Fruit fly (Drosophila melanogaster) whole organism, embryonic: ENCODE measurements around the gene CG15308.
A peak's percentile ranks its signal among the peaks of the same experiment; 100 is the strongest.

ENCODE experiments used
- Abd-B ChIP-seq: fragments of 200-800 bp; sonication (Bioruptor generic); optimal IDR thresholded peaks from 2 replicates; lab custom pipeline; 2018; ENCODE audit warnings: missing biosample characterization, mild to moderate bottlenecking, missing genetic modification characterization, moderate library complexity
- CG10267 ChIP-seq: fragments of 200-800 bp; sonication (Bioruptor generic); optimal IDR thresholded peaks from 2 replicates; lab custom pipeline; 2018; ENCODE audit warnings: missing biosample characterization, mild to moderate bottlenecking, missing genetic modification characterization, moderate library complexity
- CG10321 ChIP-seq: fragments of 200-800 bp; sonication (Bioruptor generic); IDR thresholded peaks from 2 replicates; pipeline ENCODE4 v1.3.6; 2022; ENCODE audit warnings: missing biosample characterization, missing genetic modification characterization
- CG10366 ChIP-seq: fragments of 200-800 bp; sonication (Bioruptor generic); IDR thresholded peaks from 2 replicates; pipeline ENCODE4 v1.3.6; 2022; ENCODE audit warnings: missing biosample characterization, missing genetic modification characterization
- CG10543 ChIP-seq: fragments of 200-800 bp; sonication (Bioruptor generic); optimal IDR thresholded peaks from 3 replicates; lab custom pipeline; 2017; ENCODE audit warnings: missing biosample characterization, mild to moderate bottlenecking, missing genetic modification characterization, moderate library complexity
- CG11560 ChIP-seq: fragments of 200-800 bp; sonication (Bioruptor generic); IDR thresholded peaks from 3 replicates; pipeline ENCODE4 v1.3.6; 2022; ENCODE audit warnings: missing biosample characterization, missing genetic modification characterization
- CG12155 ChIP-seq: fragments of 200-800 bp; sonication (Bioruptor generic); optimal IDR thresholded peaks from 3 replicates; lab custom pipeline; 2016; ENCODE audit warnings: missing biosample characterization, missing genetic modification characterization
- CG12769 ChIP-seq: fragments of 200-800 bp; sonication (Bioruptor generic); optimal IDR thresholded peaks from 2 replicates; lab custom pipeline; 2019; ENCODE audit warnings: missing biosample characterization, mild to moderate bottlenecking, missing genetic modification characterization, moderate library complexity
- CG14014 ChIP-seq: fragments of 200-800 bp; sonication (Bioruptor generic); IDR thresholded peaks from 2 replicates; pipeline ENCODE4 v1.3.6; 2022; ENCODE audit warnings: missing biosample characterization, missing genetic modification characterization
- CG14710 ChIP-seq: fragments of 200-800 bp; sonication (Bioruptor generic); optimal IDR thresholded peaks from 3 replicates; lab custom pipeline; 2019; ENCODE audit warnings: missing biosample characterization, mild to moderate bottlenecking, missing genetic modification characterization, moderate library complexity
- CG15479 ChIP-seq: fragments of 200-800 bp; sonication (Bioruptor generic); optimal IDR thresholded peaks from 3 replicates; lab custom pipeline; 2019; ENCODE audit warnings: missing biosample characterization, mild to moderate bottlenecking, missing genetic modification characterization, moderate library complexity
- CG16779 ChIP-seq: fragments of 200-800 bp; sonication (Bioruptor generic); IDR thresholded peaks from 2 replicates; pipeline ENCODE4 v1.3.6; 2022; ENCODE audit warnings: missing biosample characterization, missing genetic modification characterization
- CG16813 ChIP-seq: fragments of 200-800 bp; sonication (Bioruptor generic); IDR thresholded peaks from 3 replicates; pipeline ENCODE4 v1.3.6; 2022; ENCODE audit warnings: missing biosample characterization, missing genetic modification characterization; ENCODE audit not compliant: partially characterized antibody
- CG17612 ChIP-seq: fragments of 200-800 bp; sonication (Bioruptor generic); IDR thresholded peaks from 2 replicates; pipeline ENCODE4 v1.3.6; 2022; ENCODE audit warnings: missing biosample characterization, missing genetic modification characterization
- CG17912 ChIP-seq: fragments of 200-800 bp; sonication (Bioruptor generic); optimal IDR thresholded peaks from 2 replicates; lab custom pipeline; 2018; ENCODE audit warnings: missing biosample characterization, mild to moderate bottlenecking, missing genetic modification characterization
- CG18764 ChIP-seq: fragments of 200-800 bp; sonication (Bioruptor generic); optimal IDR thresholded peaks from 3 replicates; lab custom pipeline; 2016; ENCODE audit warnings: missing biosample characterization, missing genetic modification characterization
- CG2120 ChIP-seq: fragments of 200-800 bp; sonication (Bioruptor generic); optimal IDR thresholded peaks from 3 replicates; lab custom pipeline; 2016; ENCODE audit warnings: missing biosample characterization, missing genetic modification characterization
- CG3163 ChIP-seq: fragments of 200-800 bp; sonication (Bioruptor generic); optimal IDR thresholded peaks from 3 replicates; lab custom pipeline; 2016; ENCODE audit warnings: missing biosample characterization, missing genetic modification characterization
- CG4282 ChIP-seq: fragments of 200-800 bp; sonication (Bioruptor generic); optimal IDR thresholded peaks from 2 replicates; lab custom pipeline; 2016; ENCODE audit warnings: missing biosample characterization, missing genetic modification characterization
- CG43689 ChIP-seq: fragments of 200-800 bp; sonication (Bioruptor generic); IDR thresholded peaks from 2 replicates; pipeline ENCODE4 v1.3.6; 2022; ENCODE audit warnings: missing biosample characterization, missing genetic modification characterization
- CG7372 ChIP-seq: fragments of 200-800 bp; sonication (Bioruptor generic); IDR thresholded peaks from 2 replicates; pipeline ENCODE4 v1.3.6; 2022; ENCODE audit warnings: missing biosample characterization, missing genetic modification characterization
- CG9215 ChIP-seq: fragments of 200-800 bp; sonication (Bioruptor generic); IDR thresholded peaks from 2 replicates; pipeline ENCODE4 v1.3.6; 2022; ENCODE audit warnings: missing biosample characterization, missing genetic modification characterization
- CG9817 ChIP-seq: fragments of 200-800 bp; sonication (Bioruptor generic); optimal IDR thresholded peaks from 2 replicates; lab custom pipeline; 2018; ENCODE audit warnings: missing biosample characterization, mild to moderate bottlenecking, missing genetic modification characterization, moderate library complexity
- Chrac-16 ChIP-seq: fragments of 200-800 bp; sonication (Bioruptor generic); optimal IDR thresholded peaks from 3 replicates; lab custom pipeline; 2016; ENCODE audit warnings: missing biosample characterization, missing genetic modification characterization
- Dad ChIP-seq: fragments of 200-800 bp; sonication (Bioruptor generic); optimal IDR thresholded peaks from 3 replicates; lab custom pipeline; 2016; ENCODE audit warnings: missing biosample characterization, missing genetic modification characterization
- Doc2 ChIP-seq: fragments of 200-800 bp; sonication (Bioruptor generic); IDR thresholded peaks from 2 replicates; pipeline ENCODE4 v1.3.6; 2022; ENCODE audit warnings: missing biosample characterization, missing genetic modification characterization
- Dref ChIP-seq: fragments of 200-800 bp; sonication (Bioruptor generic); IDR thresholded peaks from 2 replicates; pipeline ENCODE4 v1.3.6; 2022; ENCODE audit warnings: missing biosample characterization, missing genetic modification characterization
- Fer3 ChIP-seq: fragments of 200-800 bp; sonication (Bioruptor generic); optimal IDR thresholded peaks from 2 replicates; lab custom pipeline; 2018; ENCODE audit warnings: missing biosample characterization, mild to moderate bottlenecking, missing genetic modification characterization, moderate library complexity
- HHEX ChIP-seq: fragments of 200-800 bp; sonication (Bioruptor generic); optimal IDR thresholded peaks from 3 replicates; lab custom pipeline; 2017; ENCODE audit warnings: missing biosample characterization, mild to moderate bottlenecking, missing genetic modification characterization, missing genetic modification reagents
- HLHmδ ChIP-seq: fragments of 200-800 bp; sonication (Bioruptor generic); optimal IDR thresholded peaks from 2 replicates; lab custom pipeline; 2018; ENCODE audit warnings: missing biosample characterization, mild to moderate bottlenecking, missing genetic modification characterization, moderate library complexity
- Hr39 ChIP-seq: fragments of >200 bp; optimal IDR thresholded peaks from 2 replicates; lab custom pipeline; 2017
- Kr ChIP-seq: fragments of 200-800 bp; sonication (Bioruptor generic); optimal IDR thresholded peaks from 2 replicates; lab custom pipeline; 2017; ENCODE audit warnings: missing biosample characterization, mild to moderate bottlenecking, missing genetic modification characterization
- Rx ChIP-seq: fragments of 200-800 bp; sonication (Bioruptor generic); IDR thresholded peaks from 2 replicates; pipeline ENCODE4 v1.3.6; 2022; ENCODE audit warnings: missing biosample characterization, missing genetic modification characterization
- Stat92E ChIP-seq, 3 experiments: fragments of >200 bp in 2 of 3; fragments of 200-800 bp in 1 of 3; sonication (Bioruptor generic) in 1 of 3; optimal IDR thresholded peaks; 2 replicates each; lab custom pipeline; 2017 to 2019; ENCODE audit warnings: missing biosample characterization in 3 of 3, missing genetic modification characterization in 3 of 3, mild to moderate bottlenecking in 1 of 3, moderate library complexity in 1 of 3
- Vsx1 ChIP-seq: fragments of 200-800 bp; sonication (Bioruptor generic); optimal IDR thresholded peaks from 2 replicates; lab custom pipeline; 2017; ENCODE audit warnings: missing biosample characterization, mild to moderate bottlenecking, missing genetic modification characterization, missing genetic modification reagents
- Xbp1 ChIP-seq: fragments of 200-800 bp; sonication (Bioruptor generic); optimal IDR thresholded peaks from 3 replicates; lab custom pipeline; 2016; ENCODE audit warnings: missing biosample characterization, mild to moderate bottlenecking, missing genetic modification characterization
- al ChIP-seq: fragments of 200-800 bp; sonication (Bioruptor generic); IDR thresholded peaks from 2 replicates; pipeline ENCODE4 v1.3.6; 2022; ENCODE audit warnings: missing biosample characterization, missing genetic modification characterization
- cg ChIP-seq: fragments of 200-800 bp; sonication (Bioruptor generic); optimal IDR thresholded peaks from 3 replicates; lab custom pipeline; 2019; ENCODE audit warnings: missing biosample characterization, mild to moderate bottlenecking, missing genetic modification characterization, moderate library complexity
- crc ChIP-seq: fragments of 200-800 bp; sonication (Bioruptor generic); optimal IDR thresholded peaks from 2 replicates; lab custom pipeline; 2016; ENCODE audit warnings: missing biosample characterization, missing genetic modification characterization
- dpn ChIP-seq, 2 experiments: fragments of 200-800 bp; sonication (Bioruptor generic); optimal IDR thresholded peaks; 3 replicates each; lab custom pipeline; 2016; ENCODE audit warnings: missing biosample characterization in 2 of 2, missing genetic modification characterization in 2 of 2
- gt ChIP-seq: fragments of 200-800 bp; sonication (Bioruptor generic); IDR thresholded peaks from 2 replicates; pipeline ENCODE4 v1.3.6; 2022; ENCODE audit warnings: missing biosample characterization, missing genetic modification characterization
- ind ChIP-seq: fragments of 200-800 bp; sonication (Bioruptor generic); optimal IDR thresholded peaks from 3 replicates; lab custom pipeline; 2016; ENCODE audit warnings: missing biosample characterization, missing genetic modification characterization
- jing ChIP-seq: fragments of 200-800 bp; sonication (Bioruptor generic); optimal IDR thresholded peaks from 2 replicates; lab custom pipeline; 2018; ENCODE audit warnings: missing biosample characterization, mild to moderate bottlenecking, missing genetic modification characterization
- nerfin-2 ChIP-seq: fragments of 200-800 bp; sonication (Bioruptor generic); IDR thresholded peaks from 2 replicates; pipeline ENCODE4 v1.3.6; 2022; ENCODE audit warnings: missing biosample characterization, missing genetic modification characterization; ENCODE audit not compliant: partially characterized antibody
- pfk ChIP-seq: fragments of 200-800 bp; sonication (Bioruptor generic); optimal IDR thresholded peaks from 2 replicates; lab custom pipeline; 2018; ENCODE audit warnings: missing biosample characterization, mild to moderate bottlenecking, missing genetic modification characterization, moderate library complexity
- sens ChIP-seq: fragments of 200-800 bp; sonication (Bioruptor generic); peaks from one replicate; lab custom pipeline; 2016; ENCODE audit warnings: missing biosample characterization, missing genetic modification characterization
- tin ChIP-seq: fragments of 200-800 bp; sonication (Bioruptor generic); optimal IDR thresholded peaks from 3 replicates; lab custom pipeline; 2016; ENCODE audit warnings: missing biosample characterization, missing genetic modification characterization
- tna ChIP-seq: fragments of 200-800 bp; sonication (Bioruptor generic); IDR thresholded peaks from 2 replicates; pipeline ENCODE4 v1.3.6; 2022; ENCODE audit warnings: missing biosample characterization, missing genetic modification characterization; ENCODE audit not compliant: partially characterized antibody
- tx ChIP-seq: fragments of 200-800 bp; sonication (Bioruptor generic); optimal IDR thresholded peaks from 2 replicates; lab custom pipeline; 2016; ENCODE audit warnings: missing biosample characterization, missing genetic modification characterization
- unc-4 ChIP-seq: fragments of 200-800 bp; sonication (Bioruptor generic); IDR thresholded peaks from 2 replicates; pipeline ENCODE4 v1.3.6; 2022; ENCODE audit warnings: missing biosample characterization, missing genetic modification characterization; ENCODE audit not compliant: partially characterized antibody

CG15308 gene

DNA sequence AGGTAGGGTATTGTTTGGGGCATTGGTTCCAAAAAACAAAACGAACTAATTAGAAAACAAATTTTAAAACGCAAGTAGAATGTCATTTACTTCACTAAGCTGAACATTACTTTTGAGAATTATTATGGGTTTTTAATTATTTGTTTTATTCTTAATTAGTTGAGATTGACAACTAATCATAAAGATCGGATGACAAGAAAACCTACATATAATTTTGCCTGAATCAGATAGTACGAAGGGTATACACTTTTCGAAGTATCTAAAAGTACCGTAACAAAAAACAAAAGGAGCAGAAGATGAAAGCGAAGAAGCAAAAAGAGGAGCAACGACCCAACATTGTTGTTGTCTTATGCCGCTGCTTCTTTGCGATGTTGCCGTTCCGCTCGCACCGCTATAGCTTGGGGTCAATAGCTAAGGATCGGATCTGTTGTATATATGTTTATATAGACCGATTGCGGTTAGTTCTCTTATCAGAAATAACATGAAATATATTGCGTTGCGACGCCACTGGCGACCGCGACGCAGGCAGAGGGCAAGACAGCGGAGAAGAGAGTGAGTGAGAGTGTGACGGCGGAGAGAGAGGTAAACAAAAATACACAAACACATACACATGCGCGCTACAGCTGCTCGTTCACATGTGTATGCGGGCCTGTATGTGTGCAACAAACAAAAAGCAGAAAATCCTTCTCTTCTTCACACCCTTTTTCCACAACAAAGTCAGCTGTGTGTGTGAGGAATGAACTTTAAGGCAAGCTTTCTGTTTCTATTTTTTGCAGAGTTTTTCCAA lies 7.6 kb downstream of the CG15308 start (continued):
- TF ChIP-seq CG3163 (GFP tag; lab: Kevin White, UChicago), result no peak
- peak; percentile 56 for TF ChIP-seq CG10267
- TF ChIP-seq crc (GFP tag; lab: Kevin White, UChicago), result peak; percentile 33
- TF ChIP-seq HHEX (GFP tag; lab: Kevin White, UChicago), result peak; percentile 61
- TF ChIP-seq CG17612, result no peak
- no peak for TF ChIP-seq CG17912 (GFP tag; lab: Kevin White, UChicago)
- TF ChIP-seq Vsx1 (GFP tag; lab: Kevin White, UChicago), result peak; percentile 18
- no peak for TF ChIP-seq Rx (GFP tag; lab: Robert Waterston, UW)
- TF ChIP-seq CG4282, result no peak
- peak; percentile 57 for TF ChIP-seq ind
- TF ChIP-seq CG14710, result peak; percentile 57
- TF ChIP-seq Stat92E (GFP tag; optimal IDR thresholded peaks at IDR 0.05; lab: Kevin White, UChicago), result no peak
- TF ChIP-seq CG14014 (GFP tag; lab: Robert Waterston, UW), result no peak
- no peak for TF ChIP-seq CG18764 (GFP tag; lab: Kevin White, UChicago)
- peak; percentile 94 for TF ChIP-seq cg (GFP tag; lab: Kevin White, UChicago)
- TF ChIP-seq CG2120 (GFP tag; lab: Kevin White, UChicago), result peak; percentile 83
- TF ChIP-seq Kr (GFP tag; lab: Kevin White, UChicago), result no peak
- TF ChIP-seq CG7372 (GFP tag; lab: Robert Waterston, UW), result no peak
- no peak for TF ChIP-seq CG43689
- no peak for TF ChIP-seq tx (GFP tag; lab: Kevin White, UChicago)
- TF ChIP-seq Doc2, result no peak
- TF ChIP-seq pfk (GFP tag; lab: Kevin White, UChicago), result no peak
- no peak for TF ChIP-seq Dref (GFP tag; lab: Robert Waterston, UW)
- peak; percentile 44 for TF ChIP-seq Abd-B (GFP tag; lab: Kevin White, UChicago)
- peak; percentile 44; the same call in 1 of the 2 replicates for TF ChIP-seq CG10366 (GFP tag; lab: Robert Waterston, UW)
- TF ChIP-seq HLHmδ (GFP tag; lab: Kevin White, UChicago), result peak; percentile 35
- TF ChIP-seq CG9215 (GFP tag; lab: Robert Waterston, UW), result peak; percentile 35; the same call in 1 of the 2 replicates
- TF ChIP-seq nerfin-2 (GFP tag; lab: Robert Waterston, UW), result no peak
- TF ChIP-seq al, result no peak
- TF ChIP-seq CG12769 (tag; lab: Kevin White, UChicago), result no peak
- TF ChIP-seq Xbp1, result peak; percentile 65
- no peak for TF ChIP-seq jing
- no peak for TF ChIP-seq CG10543
- no peak for TF ChIP-seq CG11560 (tag; lab: Robert Waterston, UW)
- peak; percentile 89 for TF ChIP-seq sens
- TF ChIP-seq CG10321, result no peak
- no peak for TF ChIP-seq Hr39 (lab: Kevin White, UChicago)
- no peak for TF ChIP-seq gt
- TF ChIP-seq CG12155 (GFP tag; lab: Kevin White, UChicago), result peak; percentile 32
- no peak for TF ChIP-seq CG15479
- peak; percentile 13 for TF ChIP-seq Chrac-16 (GFP tag; lab: Kevin White, UChicago)
- TF ChIP-seq CG9817, result peak; percentile 57
- peak; percentile 40 for TF ChIP-seq tin (GFP tag; lab: Kevin White, UChicago)
- no peak for TF ChIP-seq CG16779 (GFP tag; lab: Robert Waterston, UW)
- TF ChIP-seq unc-4, result no peak
- TF ChIP-seq Fer3 (tag; lab: Kevin White, UChicago), result peak; percentile 71
- no peak for TF ChIP-seq CG16813 (GFP tag; lab: Robert Waterston, UW)
- TF ChIP-seq tna (GFP tag; lab: Robert Waterston, UW), result no peak
- peak; percentile 24 to 54 for TF ChIP-seq dpn (GFP tag; optimal IDR thresholded peaks at IDR 0.05; lab: Kevin White, UChicago)
- no peak for TF ChIP-seq Dad (GFP tag; lab: Kevin White, UChicago)
